Worm (Caenorhabditis elegans): ENCODE results near the gene F41B4.3.

F41B4.3 gene

DNA sequence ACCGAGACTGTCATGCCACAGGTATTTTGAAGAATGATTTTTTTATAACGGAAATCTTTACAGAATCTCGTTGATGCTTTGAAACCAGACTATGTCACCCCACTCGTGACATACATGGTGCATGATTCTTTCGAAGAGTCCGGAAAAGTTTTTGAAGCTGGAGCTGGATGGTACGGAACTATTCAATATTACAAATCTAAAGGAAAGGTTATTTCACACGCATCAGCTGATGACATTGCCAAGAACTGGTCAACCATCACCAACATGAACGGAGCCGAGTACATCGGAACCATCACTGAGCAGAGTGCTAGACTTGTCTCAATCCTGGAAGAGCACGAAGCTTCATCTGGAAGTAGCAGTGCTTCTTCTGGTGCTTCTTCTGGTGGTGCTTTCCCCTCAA lies 16.8 kb downstream of the F41B4.3 start:
- TF ChIP-seq pqm-1 (tag; optimal IDR thresholded peaks at IDR 0.05) (no peak), lin-39 (tag; optimal IDR thresholded peaks at IDR 0.05) (no peak), ztf-4 (tag; optimal IDR thresholded peaks at IDR 0.05) (no peak), zag-1 (tag; optimal IDR thresholded peaks at IDR 0.05) (no peak), fos-1 (tag; optimal IDR thresholded peaks at IDR 0.05) (no peak), ceh-9 (tag; optimal IDR thresholded peaks at IDR 0.05) (no peak), mdl-1 (tag; optimal IDR thresholded peaks at IDR 0.05) (no peak), eor-1 (tag; optimal IDR thresholded peaks at IDR 0.05) (no peak), nhr-76 (tag; optimal IDR thresholded peaks at IDR 0.05) (no peak), sea-2 (GFP tag; optimal IDR thresholded peaks at IDR 0.05) (no peak), ZK546.5 (tag; optimal IDR thresholded peaks at IDR 0.05) (no peak), nhr-11 (tag; optimal IDR thresholded peaks at IDR 0.05) (no peak), hmg-11 (tag; optimal IDR thresholded peaks at IDR 0.05) (no peak), nhr-25 (tag; optimal IDR thresholded peaks at IDR 0.05) (no peak), pha-4 (tag; optimal IDR thresholded peaks at IDR 0.05) (no peak), unc-39 (tag; optimal IDR thresholded peaks at IDR 0.05) (no peak), daf-12 (tag; optimal IDR thresholded peaks at IDR 0.05) (no peak), nhr-43 (tag; optimal IDR thresholded peaks at IDR 0.05; ENCODE audit: poor library complexity, severe bottlenecking) (no peak), fkh-2 (tag; optimal IDR thresholded peaks at IDR 0.05) (no peak), nhr-77 (tag; optimal IDR thresholded peaks at IDR 0.05) (no peak)

- TF ChIP-seq hmg-11 (tag; optimal IDR thresholded peaks at IDR 0.05) = no peak
- TF ChIP-seq fos-1 (tag; optimal IDR thresholded peaks at IDR 0.05) = no peak
- TF ChIP-seq ceh-9 (tag; optimal IDR thresholded peaks at IDR 0.05) = no peak
- TF ChIP-seq pha-4 (tag; optimal IDR thresholded peaks at IDR 0.05) = peak; percentile 25
- TF ChIP-seq nhr-43 (tag; optimal IDR thresholded peaks at IDR 0.05; ENCODE audit: poor library complexity, severe bottlenecking) = peak; percentile 15
- no peak for TF ChIP-seq ztf-11 (tag; optimal IDR thresholded peaks at IDR 0.05)
- no peak for TF ChIP-seq lsy-12 (tag; optimal IDR thresholded peaks at IDR 0.05)
- no peak for TF ChIP-seq ceh-28 (tag; optimal IDR thresholded peaks at IDR 0.05)
- no peak for TF ChIP-seq nhr-76 (tag; optimal IDR thresholded peaks at IDR 0.05)
- TF ChIP-seq nhr-67 (tag; optimal IDR thresholded peaks at IDR 0.05) = no peak
- TF ChIP-seq ama-1 (optimal IDR thresholded peaks at IDR 0.05) = peak; percentile 42
- peak; percentile 90 for TF ChIP-seq elt-2 (tag; optimal IDR thresholded peaks at IDR 0.05)
- TF ChIP-seq pqm-1 (tag; optimal IDR thresholded peaks at IDR 0.05) = peak; percentile 90
Observed at ce11 chrX:6818036-6818488, 17.9 kb downstream of the F41B4.3 start, which contains the start of gene dhs-28. Gene dhs-28, plus strand, starts transcription at chrX:6818438.

DNA sequence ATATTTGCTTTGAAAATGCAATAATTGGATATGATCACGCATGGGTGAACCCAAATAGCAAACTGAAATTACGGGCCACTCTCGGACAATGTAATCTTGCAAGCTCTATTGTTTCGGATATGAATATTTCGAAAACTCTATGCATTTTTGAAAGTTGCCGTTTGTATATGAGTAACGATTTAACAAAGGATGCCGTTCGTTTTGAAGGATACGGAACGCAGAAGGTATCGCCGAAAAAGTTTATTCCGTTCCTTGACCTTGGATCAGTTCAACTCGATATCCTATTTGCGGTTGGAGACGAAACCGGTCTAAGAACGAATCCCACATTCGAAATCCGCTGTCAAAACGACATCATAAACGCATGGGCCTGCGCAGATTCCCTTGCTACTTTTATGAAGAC lies 22.9 kb downstream of the F41B4.3 start:
- TF ChIP-seq snpc-4 (tag; optimal IDR thresholded peaks at IDR 0.05) = no peak

DNA sequence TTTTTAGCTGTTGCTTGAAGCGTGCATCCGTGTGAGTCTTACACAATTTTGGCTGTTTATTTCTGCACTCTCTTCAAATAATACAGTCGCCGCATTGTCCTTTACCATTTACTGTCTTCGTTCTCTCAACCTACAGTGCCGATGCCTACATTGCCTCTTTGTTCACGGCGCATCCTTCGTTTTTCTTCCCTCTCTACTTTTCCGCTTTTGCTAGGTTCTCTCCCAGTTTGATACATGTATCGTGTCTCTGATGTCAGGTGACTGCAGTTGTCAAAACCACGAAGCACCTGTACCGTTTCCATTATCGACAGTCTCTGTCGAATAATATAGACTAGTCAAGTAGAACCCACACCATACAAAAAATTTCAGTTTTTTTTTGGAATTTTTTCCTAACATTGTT lies 27.3 kb downstream of the F41B4.3 start:
- TF ChIP-seq fos-1 (tag; optimal IDR thresholded peaks at IDR 0.05) (no peak), snpc-4 (tag; optimal IDR thresholded peaks at IDR 0.05) (no peak), pha-4 (tag; optimal IDR thresholded peaks at IDR 0.05) (peak; percentile 76), ceh-82 (tag; optimal IDR thresholded peaks at IDR 0.05) (no peak), ceh-9 (tag; optimal IDR thresholded peaks at IDR 0.05) (no peak), skn-1 (tag; optimal IDR thresholded peaks at IDR 0.05) (no peak), nhr-77 (tag; optimal IDR thresholded peaks at IDR 0.05) (no peak), ztf-4 (tag; optimal IDR thresholded peaks at IDR 0.05) (no peak), egl-5 (tag; optimal IDR thresholded peaks at IDR 0.05) (no peak), nhr-43 (tag; optimal IDR thresholded peaks at IDR 0.05; ENCODE audit: poor library complexity, severe bottlenecking) (no peak), lin-15B (tag; optimal IDR thresholded peaks at IDR 0.05) (no peak), egl-27 (tag; optimal IDR thresholded peaks at IDR 0.05) (no peak), nhr-28 (tag; optimal IDR thresholded peaks at IDR 0.05) (no peak), elt-2 (tag; optimal IDR thresholded peaks at IDR 0.05) (peak; percentile 73), jun-1 (tag; optimal IDR thresholded peaks at IDR 0.05) (peak; percentile 28), nhr-25 (tag; optimal IDR thresholded peaks at IDR 0.05) (peak; percentile 49), unc-62 (GFP tag; optimal IDR thresholded peaks at IDR 0.05) (no peak), aly-2 (tag; optimal IDR thresholded peaks at IDR 0.05) (no peak), tbx-2 (tag; optimal IDR thresholded peaks at IDR 0.05) (no peak), lsy-12 (tag; optimal IDR thresholded peaks at IDR 0.05) (peak; percentile 50), mml-1 (tag; optimal IDR thresholded peaks at IDR 0.05) (no peak), pqm-1 (tag; optimal IDR thresholded peaks at IDR 0.05) (peak; percentile 10), nhr-12 (tag; optimal IDR thresholded peaks at IDR 0.05) (no peak), lin-39 (tag; optimal IDR thresholded peaks at IDR 0.05) (no peak), ceh-16 (tag; optimal IDR thresholded peaks at IDR 0.05) (no peak), R02D3.7 (tag; optimal IDR thresholded peaks at IDR 0.05) (no peak)

Data from whole organism, L3 larva.